Fruit fly (Drosophila melanogaster) whole organism, prepupa: ENCODE data around the gene CG7289.

Experiments used
- Blimp-1 ChIP-seq: fragments of 200-800 bp; sonication (Bioruptor generic); optimal IDR thresholded peaks from 3 replicates; lab custom pipeline; 2017; ENCODE audit warnings: missing biosample characterization, missing genetic modification characterization, mild to moderate bottlenecking, moderate library complexity, missing genetic modification reagents
- CG10631 ChIP-seq: fragments of 200-800 bp; sonication (Bioruptor generic); optimal IDR thresholded peaks from 2 replicates; lab custom pipeline; 2016; ENCODE audit warnings: missing biosample characterization, missing genetic modification characterization
- CG11294 ChIP-seq: fragments of 200-800 bp; sonication (Bioruptor generic); IDR thresholded peaks from 2 replicates; pipeline ENCODE4 v1.3.6; 2022; ENCODE audit warnings: missing biosample characterization, missing genetic modification characterization
- CG11902 ChIP-seq: fragments of 200-800 bp; sonication (Bioruptor generic); optimal IDR thresholded peaks from 3 replicates; lab custom pipeline; 2016; ENCODE audit warnings: missing biosample characterization, missing genetic modification characterization
- CG15336 ChIP-seq: fragments of 200-800 bp; sonication (Bioruptor generic); IDR thresholded peaks from 2 replicates; pipeline ENCODE4 v1.3.6; 2022; ENCODE audit warnings: missing biosample characterization, missing genetic modification characterization
- CG16779 ChIP-seq: fragments of 200-800 bp; sonication (Bioruptor generic); optimal IDR thresholded peaks from 3 replicates; lab custom pipeline; 2017; ENCODE audit warnings: missing biosample characterization, mild to moderate bottlenecking, missing genetic modification characterization
- CG3032 ChIP-seq: fragments of 200-800 bp; optimal IDR thresholded peaks from 2 replicates; lab custom pipeline; 2019; ENCODE audit warnings: missing biosample characterization, mild to moderate bottlenecking, missing genetic modification characterization, moderate library complexity
- CG31627 ChIP-seq: fragments of 200-800 bp; sonication (Bioruptor generic); optimal IDR thresholded peaks from 3 replicates; lab custom pipeline; 2016; ENCODE audit warnings: missing biosample characterization, missing genetic modification characterization
- CG32006 ChIP-seq: fragments of 200-800 bp; sonication (Bioruptor generic); optimal IDR thresholded peaks from 3 replicates; lab custom pipeline; 2017; ENCODE audit warnings: missing biosample characterization, mild to moderate bottlenecking, missing genetic modification characterization
- CG34406 ChIP-seq: fragments of 200-800 bp; sonication (Bioruptor generic); optimal IDR thresholded peaks from 3 replicates; lab custom pipeline; 2016; ENCODE audit warnings: missing biosample characterization, missing genetic modification characterization
- CG3919 ChIP-seq: fragments of 200-800 bp; sonication (Bioruptor generic); optimal IDR thresholded peaks from 3 replicates; lab custom pipeline; 2016; ENCODE audit warnings: missing biosample characterization, missing genetic modification characterization
- CG4318 ChIP-seq: fragments of 200-800 bp; sonication (Bioruptor generic); optimal IDR thresholded peaks from 3 replicates; lab custom pipeline; 2017; ENCODE audit warnings: missing biosample characterization, mild to moderate bottlenecking, missing genetic modification characterization
- CG6792 ChIP-seq: fragments of 200-800 bp; sonication (Bioruptor generic); optimal IDR thresholded peaks from 3 replicates; lab custom pipeline; 2016; ENCODE audit warnings: missing biosample characterization, missing genetic modification characterization
- CG6808 ChIP-seq: fragments of 200-800 bp; sonication (Bioruptor generic); optimal IDR thresholded peaks from 3 replicates; lab custom pipeline; 2017; ENCODE audit warnings: missing biosample characterization, missing genetic modification characterization, mild to moderate bottlenecking, moderate library complexity, missing genetic modification reagents
- CG6854 ChIP-seq: fragments of 200-800 bp; sonication (Bioruptor generic); optimal IDR thresholded peaks from 2 replicates; lab custom pipeline; 2017; ENCODE audit warnings: missing biosample characterization, mild to moderate bottlenecking, missing genetic modification characterization
- CG7368 ChIP-seq: fragments of 200-800 bp; sonication (Bioruptor generic); optimal IDR thresholded peaks from 3 replicates; lab custom pipeline; 2016; ENCODE audit warnings: missing biosample characterization, missing genetic modification characterization
- CG8119 ChIP-seq: fragments of 200-800 bp; sonication (Bioruptor generic); IDR thresholded peaks from 3 replicates; pipeline ENCODE4 v1.3.6; 2022; ENCODE audit warnings: missing biosample characterization, missing genetic modification characterization
- CG8319 ChIP-seq: fragments of 200-800 bp; sonication (Bioruptor generic); optimal IDR thresholded peaks from 3 replicates; lab custom pipeline; 2016; ENCODE audit warnings: missing biosample characterization, missing genetic modification characterization
- CG8632 ChIP-seq: fragments of 200-800 bp; sonication (Bioruptor generic); optimal IDR thresholded peaks from 3 replicates; lab custom pipeline; 2016; ENCODE audit warnings: missing biosample characterization, missing genetic modification characterization
- CG9139 ChIP-seq: fragments of 200-800 bp; sonication (Bioruptor generic); optimal IDR thresholded peaks from 3 replicates; lab custom pipeline; 2017; ENCODE audit warnings: missing biosample characterization, mild to moderate bottlenecking, missing genetic modification characterization
- Eip75B ChIP-seq: fragments of 200-800 bp; sonication (Bioruptor generic); optimal IDR thresholded peaks from 3 replicates; lab custom pipeline; 2016; ENCODE audit warnings: missing biosample characterization, missing genetic modification characterization
- Eip78C ChIP-seq: fragments of 200-800 bp; sonication (Bioruptor generic); peaks from one replicate; lab custom pipeline; 2016; ENCODE audit warnings: missing biosample characterization, missing genetic modification characterization
- Hr38 ChIP-seq: sonication (Bioruptor generic); optimal IDR thresholded peaks from 2 replicates; lab custom pipeline; 2016; ENCODE audit warnings: missing biosample characterization, missing genetic modification characterization
- Hr39 ChIP-seq: fragments of 200-800 bp; sonication (Bioruptor generic); optimal IDR thresholded peaks from 2 replicates; lab custom pipeline; 2016; ENCODE audit warnings: missing biosample characterization, missing genetic modification characterization
- Hr4 ChIP-seq: fragments of 200-800 bp; sonication (Bioruptor generic); optimal IDR thresholded peaks from 3 replicates; lab custom pipeline; 2016; ENCODE audit warnings: missing biosample characterization, missing genetic modification characterization
- Lpt ChIP-seq: fragments of 200-800 bp; sonication (Bioruptor generic); optimal IDR thresholded peaks from 3 replicates; lab custom pipeline; 2016; ENCODE audit warnings: missing biosample characterization, missing genetic modification characterization
- Met ChIP-seq: fragments of 200-800 bp; sonication (Bioruptor generic); optimal IDR thresholded peaks from 3 replicates; lab custom pipeline; 2016; ENCODE audit warnings: missing biosample characterization, missing genetic modification characterization
- OdsH ChIP-seq: fragments of 200-800 bp; sonication (Bioruptor generic); optimal IDR thresholded peaks from 3 replicates; lab custom pipeline; 2016; ENCODE audit warnings: missing biosample characterization, missing genetic modification characterization
- Smox ChIP-seq: fragments of 200-800 bp; sonication (Bioruptor generic); optimal IDR thresholded peaks from 3 replicates; lab custom pipeline; 2016; ENCODE audit warnings: missing biosample characterization, missing genetic modification characterization
- Sox102F ChIP-seq: fragments of 200-800 bp; sonication (Bioruptor generic); optimal IDR thresholded peaks from 2 replicates; lab custom pipeline; 2016; ENCODE audit warnings: missing biosample characterization, mild to moderate bottlenecking, missing genetic modification characterization
- acj6 ChIP-seq: fragments of 200-800 bp; sonication (Bioruptor generic); optimal IDR thresholded peaks from 3 replicates; lab custom pipeline; 2016; ENCODE audit warnings: missing biosample characterization, missing genetic modification characterization
- cyc ChIP-seq: fragments of 200-800 bp; sonication (Bioruptor generic); optimal IDR thresholded peaks from 3 replicates; lab custom pipeline; 2016; ENCODE audit warnings: missing biosample characterization, missing genetic modification characterization
- dac ChIP-seq: fragments of 200-800 bp; sonication (Bioruptor generic); optimal IDR thresholded peaks from 2 replicates; lab custom pipeline; 2017; ENCODE audit warnings: missing biosample characterization, mild to moderate bottlenecking, missing genetic modification characterization
- dsx ChIP-seq: fragments of 200-800 bp; optimal IDR thresholded peaks from 3 replicates; lab custom pipeline; 2019; ENCODE audit warnings: missing biosample characterization, mild to moderate bottlenecking, missing genetic modification characterization, moderate library complexity; ENCODE audit not compliant: poor library complexity, severe bottlenecking
- eg ChIP-seq: fragments of 200-800 bp; sonication (Bioruptor generic); IDR thresholded peaks from 3 replicates; pipeline ENCODE4 v1.3.6; 2022; ENCODE audit warnings: missing biosample characterization, missing genetic modification characterization
- fd59A ChIP-seq: fragments of 200-800 bp; sonication (Bioruptor generic); optimal IDR thresholded peaks from 2 replicates; lab custom pipeline; 2017; ENCODE audit warnings: missing biosample characterization, mild to moderate bottlenecking, missing genetic modification characterization, missing genetic modification reagents
- fd85E ChIP-seq: fragments of 200-800 bp; sonication (Bioruptor generic); optimal IDR thresholded peaks from 3 replicates; lab custom pipeline; 2016; ENCODE audit warnings: missing biosample characterization, missing genetic modification characterization
- lz ChIP-seq: fragments of 200-800 bp; sonication (Bioruptor generic); optimal IDR thresholded peaks from 3 replicates; lab custom pipeline; 2016; ENCODE audit warnings: missing biosample characterization, missing genetic modification characterization
- net ChIP-seq: fragments of 200-800 bp; sonication (Bioruptor generic); optimal IDR thresholded peaks from 3 replicates; lab custom pipeline; 2016; ENCODE audit warnings: missing biosample characterization, missing genetic modification characterization
- pdm3 ChIP-seq: fragments of 200-800 bp; sonication (Bioruptor generic); optimal IDR thresholded peaks from 3 replicates; lab custom pipeline; 2016; ENCODE audit warnings: missing biosample characterization, missing genetic modification characterization
- ss ChIP-seq, 2 experiments: fragments of 200-800 bp; sonication (Bioruptor generic); optimal IDR thresholded peaks; 2 replicates in 1 of 2; 3 replicates in 1 of 2; lab custom pipeline; 2017 to 2018; ENCODE audit warnings: mild to moderate bottlenecking in 2 of 2, missing biosample characterization in 2 of 2, missing genetic modification characterization in 2 of 2, moderate library complexity in 1 of 2
- svp ChIP-seq: fragments of 200-800 bp; sonication (Bioruptor generic); peaks from one replicate; lab custom pipeline; 2016; ENCODE audit warnings: missing biosample characterization, missing genetic modification characterization
- topi ChIP-seq: fragments of 200-800 bp; sonication (Bioruptor generic); optimal IDR thresholded peaks from 3 replicates; lab custom pipeline; 2016; ENCODE audit warnings: missing biosample characterization, missing genetic modification characterization

Gene CG7289

dm6 chr2L:1946628-1947027, 35.4 kb upstream of the CG7289 start, which contains the start of gene CG33673:
CG33673 (minus strand) TSS chr2L:1946728.
- TF ChIP-seq Blimp-1 (GFP tag; lab: Kevin White, UChicago) (no peak), lz (GFP tag; lab: Kevin White, UChicago) (no peak), CG32006 (GFP tag; lab: Kevin White, UChicago) (no peak), CG16779 (tag; lab: Kevin White, UChicago) (no peak), CG31627 (no peak), CG3032 (no peak), Sox102F (GFP tag; lab: Kevin White, UChicago) (no peak), CG10631 (GFP tag; lab: Kevin White, UChicago) (no peak), Hr38 (GFP tag; lab: Kevin White, UChicago) (no peak), Eip78C (GFP tag; lab: Kevin White, UChicago) (no peak), CG4318 (GFP tag; lab: Kevin White, UChicago) (no peak), CG34406 (no peak), CG8119 (no peak), fd85E (no peak), Hr4 (no peak), CG6792 (no peak)

dm6 chr2L:1947959-1948358, 34.1 kb upstream of the CG7289 start:
- TF ChIP-seq cyc: no peak
- no peak for TF ChIP-seq CG6808 (GFP tag; lab: Kevin White, UChicago)
- peak; percentile 93 for TF ChIP-seq svp (GFP tag; lab: Kevin White, UChicago)

DNA sequence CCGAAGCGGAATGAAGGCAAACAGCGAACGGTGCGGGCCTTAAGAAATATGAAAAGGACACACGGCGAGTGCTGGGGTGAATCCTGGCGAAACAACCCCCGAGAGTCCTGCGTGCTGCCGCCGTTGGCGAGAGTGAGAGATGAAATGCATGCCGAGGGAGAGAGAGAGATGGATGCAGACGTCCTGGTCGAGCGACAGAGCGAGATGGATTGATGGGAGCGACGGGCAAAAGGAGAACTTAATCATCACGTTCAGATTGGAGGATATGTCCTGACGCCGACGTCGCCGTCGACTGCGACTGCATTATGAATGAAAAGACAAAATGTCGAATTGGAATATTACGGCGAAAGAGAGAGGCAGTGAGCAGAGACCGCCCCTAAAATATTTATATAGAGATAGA, 27.5 kb upstream of the CG7289 start:
- no peak for TF ChIP-seq CG8632 (GFP tag; lab: Kevin White, UChicago)
- TF ChIP-seq lz (GFP tag; lab: Kevin White, UChicago): no peak
- no peak for TF ChIP-seq CG16779 (tag; lab: Kevin White, UChicago)
- TF ChIP-seq eg (GFP tag; lab: Robert Waterston, UW): no peak
- no peak for TF ChIP-seq Hr38 (GFP tag; lab: Kevin White, UChicago)
- TF ChIP-seq Lpt (GFP tag; lab: Kevin White, UChicago): no peak
- no peak for TF ChIP-seq CG3919 (GFP tag; lab: Kevin White, UChicago)
- TF ChIP-seq CG32006 (GFP tag; lab: Kevin White, UChicago): no peak

- TF ChIP-seq net (GFP tag; lab: Kevin White, UChicago) (no peak), CG9139 (GFP tag; lab: Kevin White, UChicago) (no peak), Hr39 (GFP tag; lab: Kevin White, UChicago) (no peak), Smox (no peak), svp (GFP tag; lab: Kevin White, UChicago) (no peak), Sox102F (GFP tag; lab: Kevin White, UChicago) (peak; percentile 18), lz (GFP tag; lab: Kevin White, UChicago) (no peak), CG15336 (GFP tag; lab: Robert Waterston, UW) (no peak), fd59A (GFP tag; lab: Kevin White, UChicago) (no peak), ss (GFP tag; optimal IDR thresholded peaks at IDR 0.05; lab: Kevin White, UChicago) (no peak), Met (GFP tag; lab: Kevin White, UChicago) (peak; percentile 4), Hr4 (no peak), fd85E (no peak), CG34406 (no peak), CG10631 (GFP tag; lab: Kevin White, UChicago) (no peak)
Measured at dm6 chr2L:1959420-1959819, 22.6 kb upstream of the CG7289 start.

- TF ChIP-seq CG11294 (GFP tag; lab: Robert Waterston, UW) (no peak), dsx (GFP tag; lab: Kevin White, UChicago) (no peak), net (GFP tag; lab: Kevin White, UChicago) (no peak), Smox (peak; percentile 12), CG7368 (GFP tag; lab: Kevin White, UChicago) (no peak), CG9139 (GFP tag; lab: Kevin White, UChicago) (no peak), dac (no peak), OdsH (GFP tag; lab: Kevin White, UChicago) (no peak), topi (GFP tag; lab: Kevin White, UChicago) (peak; percentile 11), Eip75B (GFP tag; lab: Kevin White, UChicago) (no peak), svp (GFP tag; lab: Kevin White, UChicago) (peak; percentile 64), CG6854 (GFP tag; lab: Kevin White, UChicago) (no peak), CG10631 (GFP tag; lab: Kevin White, UChicago) (no peak), Blimp-1 (GFP tag; lab: Kevin White, UChicago) (no peak), CG3919 (GFP tag; lab: Kevin White, UChicago) (no peak), Sox102F (GFP tag; lab: Kevin White, UChicago) (no peak), Lpt (GFP tag; lab: Kevin White, UChicago) (no peak), Hr38 (GFP tag; lab: Kevin White, UChicago) (no peak), CG34406 (no peak), CG11902 (no peak), CG15336 (GFP tag; lab: Robert Waterston, UW) (no peak), acj6 (no peak), pdm3 (GFP tag; lab: Kevin White, UChicago) (no peak), CG8319 (GFP tag; lab: Kevin White, UChicago) (no peak)
Measured at dm6 chr2L:1960056-1960455, 22.0 kb upstream of the CG7289 start.
